Worm (Caenorhabditis elegans): ENCODE measurements around the gene rga-3.

Gene rga-3

ce11 chrV:5693595-5693994 lies 24.1 kb upstream of the rga-3 start:
- TF ChIP-seq snu-23 (GFP tag; optimal IDR thresholded peaks at IDR 0.05) (peak; percentile 52), sox-4 (tag; optimal IDR thresholded peaks at IDR 0.05) (no peak), pax-3 (tag; optimal IDR thresholded peaks at IDR 0.05) (no peak), efl-3 (GFP tag; optimal IDR thresholded peaks at IDR 0.05) (no peak), ceh-90 (tag; optimal IDR thresholded peaks at IDR 0.05) (no peak), ama-1 (optimal IDR thresholded peaks at IDR 0.05) (no peak), sptf-1 (tag; optimal IDR thresholded peaks at IDR 0.05) (no peak), nhr-19 (GFP tag; conservative IDR thresholded peaks at IDR 0.05) (peak; percentile 51), tbx-2 (tag; optimal IDR thresholded peaks at IDR 0.05) (peak; percentile 43), C16A3.4 (tag; optimal IDR thresholded peaks at IDR 0.05) (no peak), unc-62 (GFP tag; optimal IDR thresholded peaks at IDR 0.05) (no peak), hlh-4 (tag; optimal IDR thresholded peaks at IDR 0.05) (no peak), isw-1 (GFP tag; IDR thresholded peaks at IDR 0.05) (no peak), ztf-11 (tag; optimal IDR thresholded peaks at IDR 0.05) (no peak), rnt-1 (tag; optimal IDR thresholded peaks at IDR 0.05) (no peak), mdl-1 (tag; optimal IDR thresholded peaks at IDR 0.05) (peak in 1 of 2 experiments; percentile 47), F16B12.6 (tag; optimal IDR thresholded peaks at IDR 0.05) (no peak), C04F5.9 (tag; optimal IDR thresholded peaks at IDR 0.05) (no peak), lin-39 (tag; optimal IDR thresholded peaks at IDR 0.05) (no peak), mep-1 (tag; optimal IDR thresholded peaks at IDR 0.05) (no peak), nhr-11 (tag; optimal IDR thresholded peaks at IDR 0.05) (no peak), fkh-4 (tag; optimal IDR thresholded peaks at IDR 0.05; ENCODE audit: borderline replicate concordance) (no peak), lin-14 (GFP tag; optimal IDR thresholded peaks at IDR 0.05) (peak; percentile 70), swsn-7 (tag; optimal IDR thresholded peaks at IDR 0.05) (no peak), elt-3 (tag; optimal IDR thresholded peaks at IDR 0.05) (peak; percentile 50 to 97 (median 68)), ces-1 (GFP tag; optimal IDR thresholded peaks at IDR 0.05) (no peak), nhr-76 (tag; optimal IDR thresholded peaks at IDR 0.05) (no peak), fkh-8 (tag; optimal IDR thresholded peaks at IDR 0.05) (no peak), dpl-1 (GFP tag; optimal IDR thresholded peaks at IDR 0.05) (no peak), xbp-1 (tag; optimal IDR thresholded peaks at IDR 0.05) (no peak), lsy-2 (tag; optimal IDR thresholded peaks at IDR 0.05) (peak in 1 of 2 experiments; percentile 38), ceh-8 (GFP tag; optimal IDR thresholded peaks at IDR 0.05) (no peak), skn-1 (tag; optimal IDR thresholded peaks at IDR 0.05) (no peak), blmp-1 (tag; optimal IDR thresholded peaks at IDR 0.05) (peak; percentile 88), nhr-90 (tag; optimal IDR thresholded peaks at IDR 0.05; ENCODE audit: poor library complexity) (peak; percentile 56), pqm-1 (tag; optimal IDR thresholded peaks at IDR 0.05) (no peak), ets-5 (GFP tag; IDR thresholded peaks at IDR 0.05) (no peak), C34B4.2 (tag; optimal IDR thresholded peaks at IDR 0.05) (no peak), fkh-10 (GFP tag; optimal IDR thresholded peaks at IDR 0.05) (no peak), hlh-17 (GFP tag; optimal IDR thresholded peaks at IDR 0.05; ENCODE audit: borderline replicate concordance) (no peak), pag-3 (tag; optimal IDR thresholded peaks at IDR 0.05; ENCODE audit: borderline replicate concordance, insufficient read depth) (no peak), nhr-77 (tag; optimal IDR thresholded peaks at IDR 0.05) (no peak), nhr-237 (tag; optimal IDR thresholded peaks at IDR 0.05) (no peak), nhr-84 (tag; optimal IDR thresholded peaks at IDR 0.05) (no peak), zag-1 (tag; optimal IDR thresholded peaks at IDR 0.05) (no peak), nhr-28 (tag; optimal IDR thresholded peaks at IDR 0.05) (no peak), tlp-1 (tag; optimal IDR thresholded peaks at IDR 0.05) (no peak), egl-13 (tag; optimal IDR thresholded peaks at IDR 0.05) (no peak), alr-1 (tag; optimal IDR thresholded peaks at IDR 0.05; ENCODE audit: borderline replicate concordance) (no peak), egl-27 (tag; optimal IDR thresholded peaks at IDR 0.05) (no peak), fos-1 (tag; optimal IDR thresholded peaks at IDR 0.05) (no peak), unc-86 (tag; optimal IDR thresholded peaks at IDR 0.05) (no peak), snpc-4 (tag; optimal IDR thresholded peaks at IDR 0.05) (no peak), dsc-1 (tag; optimal IDR thresholded peaks at IDR 0.05) (no peak)

Data from whole organism, L1 larva.